Worm (Caenorhabditis elegans): Measurements from ENCODE around the gene srg-37.

ce11 chrX:14194251-14194650, 40.6 kb downstream of the srg-37 start:
- no peak for TF ChIP-seq nhr-11 (tag; optimal IDR thresholded peaks at IDR 0.05)
- no peak for TF ChIP-seq unc-62 (GFP tag; optimal IDR thresholded peaks at IDR 0.05)
- no peak for TF ChIP-seq zag-1 (tag; optimal IDR thresholded peaks at IDR 0.05)
- no peak for TF ChIP-seq ztf-4 (tag; optimal IDR thresholded peaks at IDR 0.05)
- peak; percentile 42 for TF ChIP-seq fos-1 (tag; optimal IDR thresholded peaks at IDR 0.05)
- no peak for TF ChIP-seq mdl-1 (tag; optimal IDR thresholded peaks at IDR 0.05)

Data from whole organism, L2 larva.